Fruit fly (Drosophila melanogaster): Measurements from ENCODE around the gene RpL8.

DNA sequence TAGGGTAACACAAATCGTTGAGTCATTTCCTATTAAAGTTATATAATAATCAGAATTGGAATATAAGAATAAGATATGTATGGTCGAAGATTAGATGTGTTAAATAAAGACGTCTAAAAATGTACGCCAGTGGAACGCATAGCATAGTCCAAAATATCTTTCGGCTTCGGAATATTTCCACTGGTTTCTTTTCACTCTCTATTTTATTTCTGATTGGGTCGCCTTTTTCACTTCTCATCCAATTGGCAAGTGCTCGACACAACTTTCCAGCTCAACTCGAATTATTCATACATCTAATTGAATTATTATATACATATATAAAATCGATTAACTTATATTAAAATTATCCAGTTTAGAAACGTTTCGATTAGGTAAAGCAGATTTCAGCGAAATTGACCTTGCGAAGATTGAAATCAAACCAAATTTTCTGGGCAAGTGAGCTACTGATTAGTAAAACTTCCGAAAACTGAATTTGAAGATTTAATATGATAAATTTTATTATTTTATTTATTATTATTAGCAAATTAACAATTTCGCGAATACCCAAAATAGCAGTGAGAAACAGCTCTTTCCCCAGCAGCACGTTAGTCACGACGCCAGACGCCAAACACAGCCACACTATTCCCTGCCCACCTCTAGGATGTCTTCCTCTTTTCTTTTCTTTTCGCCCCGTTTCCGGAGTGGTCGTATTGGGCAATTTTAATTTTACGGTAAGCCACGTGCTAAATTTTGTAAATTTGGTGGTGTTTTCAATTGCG is at the start of gene RpL8:
- TF ChIP-seq kay (GFP tag; ENCODE audit: borderline replicate concordance) (peak; percentile 67), CG7101 (tag; optimal IDR thresholded peaks at IDR 0.05) (peak; percentile 83), Clk (GFP tag; optimal IDR thresholded peaks at IDR 0.05) (peak; percentile 49), CG14711 (tag; optimal IDR thresholded peaks at IDR 0.05) (peak; percentile 68), CG11617 (GFP tag; optimal IDR thresholded peaks at IDR 0.05) (peak; percentile 89)

Measured in whole organism, adult.